Fruit fly (Drosophila melanogaster): ENCODE measurements around the gene snRNP-U1-70K.

DNA sequence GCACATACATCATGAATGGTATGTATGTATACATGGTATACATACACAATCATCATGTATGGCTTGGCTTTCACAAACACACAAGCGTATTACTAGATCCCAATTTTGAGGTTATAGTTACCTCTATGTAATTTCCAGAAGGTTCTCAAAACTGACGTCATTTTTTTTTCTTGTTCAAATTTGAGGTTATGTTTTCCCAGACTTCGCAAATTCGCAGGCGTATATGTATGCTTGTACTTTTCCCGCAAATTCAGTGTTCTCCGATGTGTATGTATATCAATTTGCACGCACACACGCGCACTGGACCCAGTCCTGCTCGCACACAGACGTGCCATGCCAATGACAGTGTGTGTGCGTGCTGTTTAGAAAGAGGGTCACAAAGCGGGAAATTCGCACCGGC is 5.2 kb downstream of the snRNP-U1-70K start:
- TF ChIP-seq CG8478 (optimal IDR thresholded peaks at IDR 0.05) (no peak), CTCF (optimal IDR thresholded peaks at IDR 0.05) (no peak)
